Worm (Caenorhabditis elegans) whole organism, midembryonic: Measurements from ENCODE around the gene C16D2.1.

Experiments
- T22C8.4 ChIP-seq: fragments of 200-800 bp; sonication (Bioruptor generic); IDR thresholded peaks from 2 replicates; pipeline ENCODE4 v1.3.6; 2022; ENCODE audit warnings: missing genetic modification characterization, missing compliant biosample characterization
- flt-1 ChIP-seq: fragments of 200-800 bp; sonication (Bioruptor generic); IDR thresholded peaks from 2 replicates; pipeline ENCODE4 v1.3.6; 2022; ENCODE audit warnings: missing genetic modification characterization, missing compliant biosample characterization
- tab-1 ChIP-seq: fragments of 200-800 bp; sonication (Bioruptor generic); IDR thresholded peaks from 2 replicates; pipeline ENCODE4 v1.3.6; 2022; ENCODE audit warnings: missing genetic modification characterization, missing compliant biosample characterization
- ztf-29 ChIP-seq: fragments of 200-800 bp; sonication (Bioruptor generic); IDR thresholded peaks from 2 replicates; pipeline ENCODE4 v1.3.6; 2022; ENCODE audit warnings: missing genetic modification reagents, missing genetic modification characterization, missing compliant biosample characterization

DNA sequence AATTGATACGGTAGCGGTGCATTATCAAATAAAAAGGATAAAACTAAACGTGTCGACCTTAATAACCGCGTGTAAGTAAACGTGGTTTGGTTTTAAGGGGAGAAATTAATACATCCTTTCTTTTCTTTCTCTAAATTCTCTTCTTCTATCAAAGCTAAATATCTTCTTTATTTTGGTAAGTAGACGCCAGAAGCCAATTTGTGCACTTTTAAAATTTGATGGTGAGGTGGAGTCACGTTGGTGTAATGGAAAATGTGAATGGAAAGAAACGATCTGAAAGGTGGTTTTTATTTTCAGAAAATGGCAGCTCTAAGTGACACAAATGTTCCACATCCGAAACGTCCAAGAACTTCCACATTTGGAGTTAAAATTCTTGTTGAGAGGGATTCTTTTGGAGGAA is 30.7 kb upstream of the C16D2.1 start, which contains the start of gene T24H10.5:
- no peak for TF ChIP-seq flt-1 (GFP tag; lab: Robert Waterston, UW)
- TF ChIP-seq ztf-29 (GFP tag; lab: Robert Waterston, UW), result no peak
- TF ChIP-seq tab-1 (GFP tag; lab: Robert Waterston, UW), result no peak
- TF ChIP-seq T22C8.4 (GFP tag; lab: Robert Waterston, UW), result no peak
